Worm (Caenorhabditis elegans) whole organism, L1 larva: ENCODE measurements around the gene snx-6.
A peak's percentile ranks its signal among the peaks of the same experiment; 100 is the strongest.

Source experiments
- C04F5.9 ChIP-seq: sonication (generic microtip); optimal IDR thresholded peaks from 2 replicates; lab custom pipeline; 2016; ENCODE audit warnings: missing genetic modification characterization, missing compliant biosample characterization
- C34B4.2 ChIP-seq: sonication (generic microtip); optimal IDR thresholded peaks from 2 replicates; lab custom pipeline; 2017; ENCODE audit warnings: mild to moderate bottlenecking, missing genetic modification characterization, missing compliant biosample characterization
- F16B12.6 ChIP-seq: fragments of 150-350 bp; optimal IDR thresholded peaks from 2 replicates; lab custom pipeline; 2014; ENCODE audit warnings: missing biosample characterization, missing genetic modification characterization
- aha-1 ChIP-seq: fragments of 150-350 bp; optimal IDR thresholded peaks from 2 replicates; lab custom pipeline; 2014; ENCODE audit warnings: missing biosample characterization, missing genetic modification characterization
- blmp-1 ChIP-seq: fragments of 150-350 bp; optimal IDR thresholded peaks from 2 replicates; lab custom pipeline; 2014; ENCODE audit warnings: missing biosample characterization, missing genetic modification characterization
- ceh-63 ChIP-seq: fragments of 200-800 bp; sonication (Bioruptor generic); optimal IDR thresholded peaks from 2 replicates; lab custom pipeline; 2018; ENCODE audit warnings: mild to moderate bottlenecking, missing genetic modification characterization, missing compliant biosample characterization
- ceh-82 ChIP-seq, 3 experiments: fragments of 150-350 bp in 1 of 3; sonication (generic microtip) in 2 of 3; optimal IDR thresholded peaks; 2 replicates each; lab custom pipeline; 2014 to 2017; ENCODE audit warnings: missing biosample characterization in 3 of 3, missing genetic modification characterization in 3 of 3
- ceh-88 ChIP-seq: fragments of 200-800 bp; sonication (Bioruptor generic); IDR thresholded peaks from 2 replicates; pipeline ENCODE4 v1.3.6; 2022; ENCODE audit warnings: missing genetic modification characterization, missing compliant biosample characterization
- ces-1 ChIP-seq: fragments of 150-350 bp; optimal IDR thresholded peaks from 2 replicates; lab custom pipeline; 2014; ENCODE audit warnings: missing biosample characterization, missing genetic modification reagents, missing genetic modification characterization
- dpl-1 ChIP-seq, 3 experiments: fragments of 150-350 bp in 2 of 3; sonication (generic microtip) in 1 of 3; optimal IDR thresholded peaks; 2 replicates each; lab custom pipeline; 2014 to 2017; ENCODE audit warnings: missing biosample characterization in 3 of 3, missing genetic modification characterization in 3 of 3, missing genetic modification reagents in 3 of 3
- efl-1 ChIP-seq, 4 experiments: fragments of 150-350 bp; optimal IDR thresholded peaks in 3 of 4; peaks in 1 of 4; 1 replicate in 1 of 4; 2 replicates in 3 of 4; lab custom pipeline; 2014; ENCODE audit warnings: missing biosample characterization in 2 of 4, missing genetic modification characterization in 2 of 4, missing genetic modification reagents in 2 of 4
- egl-13 ChIP-seq: sonication (generic microtip); optimal IDR thresholded peaks from 2 replicates; lab custom pipeline; 2016; ENCODE audit warnings: missing genotype, missing genetic modification reagents, missing genetic modification characterization, missing compliant biosample characterization
- egl-27 ChIP-seq, 2 experiments: fragments of 150-350 bp in 1 of 2; sonication (generic microtip); optimal IDR thresholded peaks; 3 replicates each; lab custom pipeline; 2017 to 2018; ENCODE audit warnings: missing biosample characterization in 2 of 2, missing genetic modification characterization in 2 of 2, missing genetic modification reagents in 2 of 2
- elt-3 ChIP-seq, 6 experiments: fragments of 150-350 bp in 1 of 6; sonication (generic microtip); optimal IDR thresholded peaks; 2 replicates each; lab custom pipeline; 2017 to 2018; ENCODE audit warnings: missing biosample characterization in 6 of 6, missing genetic modification characterization in 6 of 6, inconsistent platforms in 1 of 6
- fkh-10 ChIP-seq: sonication (generic microtip); optimal IDR thresholded peaks from 2 replicates; lab custom pipeline; 2017; ENCODE audit warnings: missing biosample characterization, missing genetic modification reagents, missing genetic modification characterization
- fkh-4 ChIP-seq: sonication (generic microtip); optimal IDR thresholded peaks from 2 replicates; lab custom pipeline; 2016; ENCODE audit warnings: missing compliant biosample characterization, missing genetic modification characterization, borderline replicate concordance
- fkh-8 ChIP-seq: sonication (generic microtip); optimal IDR thresholded peaks from 2 replicates; lab custom pipeline; 2016; ENCODE audit warnings: mild to moderate bottlenecking, missing genetic modification characterization, missing compliant biosample characterization
- fos-1 ChIP-seq: fragments of 150-350 bp; optimal IDR thresholded peaks from 2 replicates; lab custom pipeline; 2014; ENCODE audit warnings: missing biosample characterization, missing genetic modification characterization
- grh-1 ChIP-seq: fragments of 200-800 bp; sonication (Bioruptor generic); IDR thresholded peaks from 2 replicates; pipeline ENCODE4 v1.3.6; 2022; ENCODE audit warnings: missing genetic modification reagents, missing genetic modification characterization, missing compliant biosample characterization
- hpl-2 ChIP-seq: fragments of 150-350 bp; optimal IDR thresholded peaks from 2 replicates; lab custom pipeline; 2014; ENCODE audit warnings: missing biosample characterization, missing genetic modification reagents, missing genetic modification characterization
- isw-1 ChIP-seq: fragments of 200-800 bp; sonication (Bioruptor generic); IDR thresholded peaks from 2 replicates; pipeline ENCODE4 v1.3.6; 2022; ENCODE audit warnings: missing genetic modification characterization, missing compliant biosample characterization
- lin-15B ChIP-seq: fragments of 150-350 bp; sonication (generic microtip); optimal IDR thresholded peaks from 3 replicates; lab custom pipeline; 2014; ENCODE audit warnings: missing biosample characterization, missing genetic modification characterization
- lin-39 ChIP-seq: fragments of 150-350 bp; optimal IDR thresholded peaks from 2 replicates; lab custom pipeline; 2014; ENCODE audit warnings: missing biosample characterization, missing genetic modification reagents, missing genetic modification characterization
- lsy-2 ChIP-seq, 2 experiments: fragments of 150-350 bp; optimal IDR thresholded peaks; 2 replicates each; lab custom pipeline; 2014; ENCODE audit warnings: missing biosample characterization in 2 of 2, missing genetic modification characterization in 2 of 2
- mef-2 ChIP-seq: fragments of 150-350 bp; optimal IDR thresholded peaks from 2 replicates; lab custom pipeline; 2014; ENCODE audit warnings: missing biosample characterization, missing genetic modification characterization
- mep-1 ChIP-seq: fragments of 150-350 bp; optimal IDR thresholded peaks from 2 replicates; lab custom pipeline; 2014; ENCODE audit warnings: missing biosample characterization, missing genetic modification characterization
- nhr-19 ChIP-seq: fragments of 200-800 bp; sonication (Bioruptor generic); conservative IDR thresholded peaks from 2 replicates; pipeline ENCODE4 v1.3.6; 2022; ENCODE audit warnings: missing genetic modification characterization, missing compliant biosample characterization
- nhr-28 ChIP-seq: fragments of 150-350 bp; optimal IDR thresholded peaks from 2 replicates; lab custom pipeline; 2014; ENCODE audit warnings: missing biosample characterization, missing genetic modification characterization
- nhr-47 ChIP-seq: sonication (generic microtip); optimal IDR thresholded peaks from 2 replicates; lab custom pipeline; 2016; ENCODE audit warnings: mild to moderate bottlenecking, missing genetic modification characterization, moderate library complexity, missing compliant biosample characterization
- nhr-71 ChIP-seq: sonication (generic microtip); optimal IDR thresholded peaks from 2 replicates; lab custom pipeline; 2016; ENCODE audit warnings: mild to moderate bottlenecking, missing genetic modification characterization, moderate library complexity, missing compliant biosample characterization
- nhr-76 ChIP-seq: sonication (generic microtip); optimal IDR thresholded peaks from 2 replicates; lab custom pipeline; 2017; ENCODE audit warnings: missing biosample characterization, missing genetic modification characterization
- nhr-77 ChIP-seq: fragments of 150-350 bp; optimal IDR thresholded peaks from 2 replicates; lab custom pipeline; 2014; ENCODE audit warnings: missing biosample characterization, missing genetic modification characterization
- nhr-84 ChIP-seq: sonication (generic microtip); optimal IDR thresholded peaks from 2 replicates; lab custom pipeline; 2017; ENCODE audit warnings: missing biosample characterization, missing genetic modification characterization
- nhr-85 ChIP-seq: sonication (generic microtip); peaks from one replicate; lab custom pipeline; 2016; ENCODE audit warnings: missing genetic modification characterization, inconsistent platforms, missing compliant biosample characterization
- nhr-90 ChIP-seq: sonication (generic microtip); optimal IDR thresholded peaks from 2 replicates; lab custom pipeline; 2016; ENCODE audit warnings: mild to moderate bottlenecking, missing genetic modification characterization, missing compliant biosample characterization; ENCODE audit not compliant: poor library complexity
- pag-3 ChIP-seq: sonication (generic microtip); optimal IDR thresholded peaks from 2 replicates; lab custom pipeline; 2017; ENCODE audit warnings: missing genetic modification characterization, mild to moderate bottlenecking, missing compliant biosample characterization, antibody characterized with exemption, borderline replicate concordance; ENCODE audit not compliant: insufficient read depth
- pax-3 ChIP-seq: fragments of 200-800 bp; sonication (Bioruptor generic); optimal IDR thresholded peaks from 2 replicates; lab custom pipeline; 2018; ENCODE audit warnings: mild to moderate bottlenecking, missing genetic modification characterization, moderate library complexity, missing compliant biosample characterization
- pqm-1 ChIP-seq: sonication (generic microtip); optimal IDR thresholded peaks from 3 replicates; lab custom pipeline; 2017; ENCODE audit warnings: missing biosample characterization, missing genetic modification characterization
- skn-1 ChIP-seq: fragments of 150-350 bp; optimal IDR thresholded peaks from 2 replicates; lab custom pipeline; 2014; ENCODE audit warnings: missing biosample characterization, missing genetic modification characterization
- snpc-4 ChIP-seq: fragments of 150-350 bp; optimal IDR thresholded peaks from 2 replicates; lab custom pipeline; 2014; ENCODE audit warnings: missing biosample characterization, missing genetic modification characterization
- snu-23 ChIP-seq: sonication (generic microtip); optimal IDR thresholded peaks from 2 replicates; lab custom pipeline; 2016; ENCODE audit warnings: missing genetic modification characterization, missing compliant biosample characterization
- sox-4 ChIP-seq: sonication (generic microtip); optimal IDR thresholded peaks from 2 replicates; lab custom pipeline; 2016; ENCODE audit warnings: missing genetic modification characterization, missing compliant biosample characterization
- sup-37 ChIP-seq: fragments of 200-800 bp; sonication (Bioruptor generic); optimal IDR thresholded peaks from 2 replicates; lab custom pipeline; 2018; ENCODE audit warnings: mild to moderate bottlenecking, missing genetic modification characterization, missing compliant biosample characterization
- tbx-2 ChIP-seq: sonication (generic microtip); optimal IDR thresholded peaks from 2 replicates; lab custom pipeline; 2016; ENCODE audit warnings: missing genetic modification characterization, missing compliant biosample characterization
- unc-130 ChIP-seq: fragments of 150-350 bp; optimal IDR thresholded peaks from 2 replicates; lab custom pipeline; 2017; ENCODE audit warnings: missing biosample characterization, missing genetic modification characterization, inconsistent platforms
- unc-86 ChIP-seq: sonication (generic microtip); optimal IDR thresholded peaks from 2 replicates; lab custom pipeline; 2016; ENCODE audit warnings: missing genetic modification characterization, missing compliant biosample characterization
- unc-98 ChIP-seq: fragments of 200-800 bp; sonication (Bioruptor generic); IDR thresholded peaks from 2 replicates; pipeline ENCODE4 v1.3.6; 2022; ENCODE audit warnings: missing genetic modification characterization, missing compliant biosample characterization
- xbp-1 ChIP-seq: sonication (generic microtip); optimal IDR thresholded peaks from 2 replicates; lab custom pipeline; 2016; ENCODE audit warnings: missing genetic modification characterization, missing compliant biosample characterization
- zag-1 ChIP-seq: fragments of 150-350 bp; optimal IDR thresholded peaks from 2 replicates; lab custom pipeline; 2014; ENCODE audit warnings: missing biosample characterization, missing genetic modification characterization
- ztf-11 ChIP-seq, 2 experiments: sonication (generic microtip); optimal IDR thresholded peaks; 2 replicates each; lab custom pipeline; 2016 to 2017; ENCODE audit warnings: missing genetic modification characterization in 2 of 2, missing biosample characterization in 1 of 2, missing compliant biosample characterization in 1 of 2

snx-6 gene

DNA sequence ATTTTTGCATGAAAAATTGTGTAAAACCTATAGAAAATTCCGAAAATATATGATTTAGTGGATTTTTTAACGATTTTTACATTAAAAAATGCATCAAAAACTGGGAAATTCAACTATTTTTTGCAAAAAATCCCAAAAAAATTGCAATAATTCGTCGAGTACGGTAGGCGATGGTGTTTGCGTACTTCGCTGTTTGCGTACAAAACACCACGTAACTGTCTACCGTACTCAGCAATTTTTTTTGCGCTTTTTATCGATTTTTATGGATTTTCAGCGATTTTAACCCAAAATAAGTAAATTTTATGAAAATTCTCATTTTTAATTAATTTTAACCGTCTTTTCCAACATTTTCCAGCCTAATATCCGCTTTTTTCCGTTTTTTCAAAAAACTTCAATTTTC is 3.1 kb upstream of the snx-6 start:
- no peak for TF ChIP-seq nhr-85
- TF ChIP-seq lsy-2 (tag; optimal IDR thresholded peaks at IDR 0.05; lab: Kevin White, UChicago): peak; percentile 49 to 63
- TF ChIP-seq fkh-8 (tag; lab: Kevin White, UChicago): no peak
- TF ChIP-seq F16B12.6: peak; percentile 14

DNA sequence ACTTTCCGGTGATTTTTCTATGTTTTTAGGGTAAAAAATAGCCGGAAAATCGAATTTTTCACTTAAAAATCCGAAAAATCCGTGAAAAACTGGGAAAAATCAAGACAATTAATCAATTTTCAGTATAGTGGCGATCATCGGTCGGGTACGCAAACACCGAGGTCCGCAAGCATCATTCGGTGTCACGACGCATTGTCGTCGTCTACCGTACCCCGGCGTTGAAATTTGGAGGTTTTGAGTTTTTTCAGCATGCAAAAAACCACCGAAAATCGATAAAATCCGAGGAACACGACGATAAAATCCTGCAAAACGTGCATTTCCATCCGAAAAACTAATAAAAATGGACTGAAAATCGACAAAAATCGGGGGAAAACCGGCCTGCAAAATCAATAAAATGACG is 1.9 kb upstream of the snx-6 start:
- no peak for TF ChIP-seq nhr-47
- no peak for TF ChIP-seq egl-13 (tag; lab: Kevin White, UChicago)
- TF ChIP-seq egl-27 (tag; optimal IDR thresholded peaks at IDR 0.05; lab: Kevin White, UChicago): no peak
- no peak for TF ChIP-seq ces-1
- no peak for TF ChIP-seq C04F5.9 (tag; lab: Kevin White, UChicago)
- no peak for TF ChIP-seq ceh-63
- no peak for TF ChIP-seq aha-1 (tag; lab: Kevin White, UChicago)
- peak; percentile 37 for TF ChIP-seq tbx-2
- peak in 1 of 2 experiments; percentile 25 for TF ChIP-seq ztf-11 (tag; optimal IDR thresholded peaks at IDR 0.05; lab: Kevin White, UChicago)
- TF ChIP-seq mep-1 (tag; lab: Kevin White, UChicago): peak; percentile 34
- no peak for TF ChIP-seq fkh-4 (tag; lab: Kevin White, UChicago)
- TF ChIP-seq sox-4 (tag; lab: Kevin White, UChicago): no peak
- peak; percentile 67 for TF ChIP-seq fkh-8 (tag; lab: Kevin White, UChicago)
- TF ChIP-seq ceh-82 (tag; optimal IDR thresholded peaks at IDR 0.05; lab: Kevin White, UChicago): peak; percentile 56 to 63 (median 57)
- TF ChIP-seq xbp-1 (tag; lab: Kevin White, UChicago): peak; percentile 44
- no peak for TF ChIP-seq snpc-4 (tag; lab: Kevin White, UChicago)
- TF ChIP-seq dpl-1 (GFP tag; optimal IDR thresholded peaks at IDR 0.05; lab: Kevin White, UChicago): peak; percentile 45 to 61 (median 50)
- TF ChIP-seq nhr-71 (tag; lab: Kevin White, UChicago): no peak
- no peak for TF ChIP-seq lin-39
- TF ChIP-seq nhr-76 (tag; lab: Kevin White, UChicago): no peak
- TF ChIP-seq nhr-90 (tag; lab: Kevin White, UChicago): no peak
- no peak for TF ChIP-seq nhr-28
- no peak for TF ChIP-seq mef-2
- TF ChIP-seq nhr-19 (GFP tag; lab: Robert Waterston, UW): 0 out of 2 replicates have a peak, but pooled peaks have one; percentile 22
- no peak for TF ChIP-seq pqm-1 (tag; lab: Kevin White, UChicago)
- no peak for TF ChIP-seq unc-98 (GFP tag; lab: Robert Waterston, UW)
- TF ChIP-seq efl-1 (optimal IDR thresholded peaks at IDR 0.05; lab: Kevin White, UChicago): peak; percentile 66 to 67
- peak; percentile 64 to 94 for TF ChIP-seq efl-1 (GFP tag; optimal IDR thresholded peaks at IDR 0.05 in 1 of 2; lab: Kevin White, UChicago)
- no peak for TF ChIP-seq C34B4.2 (tag; lab: Kevin White, UChicago)
- peak; percentile 30 for TF ChIP-seq pax-3 (tag; lab: Kevin White, UChicago)
- peak; percentile 39 for TF ChIP-seq unc-86 (tag; lab: Kevin White, UChicago)
- TF ChIP-seq grh-1: no peak
- no peak for TF ChIP-seq nhr-84 (tag; lab: Kevin White, UChicago)
- TF ChIP-seq zag-1: no peak
- no peak for TF ChIP-seq nhr-85
- TF ChIP-seq pag-3 (tag; lab: Kevin White, UChicago): no peak
- TF ChIP-seq blmp-1 (tag; lab: Kevin White, UChicago): no peak
- TF ChIP-seq F16B12.6: peak; percentile 95
- peak; percentile 97 to 98 for TF ChIP-seq lsy-2 (tag; optimal IDR thresholded peaks at IDR 0.05; lab: Kevin White, UChicago)
- no peak for TF ChIP-seq nhr-77 (tag; lab: Kevin White, UChicago)
- peak; percentile 48 for TF ChIP-seq isw-1 (GFP tag; lab: Robert Waterston, UW)
- no peak for TF ChIP-seq unc-130 (tag; lab: Kevin White, UChicago)
- no peak for TF ChIP-seq lin-15B (tag; lab: Kevin White, UChicago)
- TF ChIP-seq skn-1: no peak
- peak in 1 of 6 experiments; percentile 1 for TF ChIP-seq elt-3 (tag; optimal IDR thresholded peaks at IDR 0.05; lab: Kevin White, UChicago)
- TF ChIP-seq hpl-2 (GFP tag; lab: Kevin White, UChicago): no peak
- no peak for TF ChIP-seq ceh-88 (GFP tag; lab: Robert Waterston, UW)
- TF ChIP-seq fkh-10 (GFP tag; lab: Kevin White, UChicago): peak; percentile 32
- peak; percentile 68 for TF ChIP-seq snu-23
- TF ChIP-seq sup-37 (GFP tag; lab: Kevin White, UChicago): no peak
- TF ChIP-seq fos-1: peak; percentile 54
